Fruit fly (Drosophila melanogaster): ENCODE measurements around the gene ND-ACP.
A peak's percentile ranks its signal among the peaks of the same experiment; 100 is the strongest.

ND-ACP gene

dm6 chr3L:1300076-1300635 is 29.6 kb upstream of the ND-ACP start (continued):
- TF ChIP-seq sens-2 (GFP tag; IDR thresholded peaks at IDR 0.05) = no peak; the same call in none of the 2 replicates
- TF ChIP-seq CG13296 (GFP tag; optimal IDR thresholded peaks at IDR 0.05) = peak; percentile 30
- peak; percentile 80 for TF ChIP-seq CG17328 (GFP tag; IDR thresholded peaks at IDR 0.05)
- peak; percentile 76 for TF ChIP-seq CG12155 (GFP tag; optimal IDR thresholded peaks at IDR 0.05)
- TF ChIP-seq CG4707 (GFP tag; optimal IDR thresholded peaks at IDR 0.05) = peak; percentile 50
- no peak for TF ChIP-seq jing (GFP tag; optimal IDR thresholded peaks at IDR 0.05)
- TF ChIP-seq CG10959 (GFP tag; IDR thresholded peaks at IDR 0.05) = peak; percentile 82
- peak; percentile 84 for TF ChIP-seq ATbp (GFP tag; optimal IDR thresholded peaks at IDR 0.05)
- no peak for TF ChIP-seq CG9797 (GFP tag; optimal IDR thresholded peaks at IDR 0.05)
- no peak for TF ChIP-seq maf-S (GFP tag; optimal IDR thresholded peaks at IDR 0.05)
- TF ChIP-seq tap (tag; optimal IDR thresholded peaks at IDR 0.05) = peak; percentile 86
- no peak for TF ChIP-seq pb (GFP tag; optimal IDR thresholded peaks at IDR 0.05)
- peak; percentile 39; the same call in 1 of the 2 replicates for TF ChIP-seq Taf1 (GFP tag; IDR thresholded peaks at IDR 0.05)
- TF ChIP-seq CG12391 (tag; optimal IDR thresholded peaks at IDR 0.05) = peak; percentile 92
- no peak for TF ChIP-seq CG11085 (GFP tag; IDR thresholded peaks at IDR 0.05)
- TF ChIP-seq Blimp-1 (GFP tag; optimal IDR thresholded peaks at IDR 0.05) = peak; percentile 91
- peak; percentile 88 for TF ChIP-seq unpg (GFP tag; optimal IDR thresholded peaks at IDR 0.05)
- peak; percentile 61 for TF ChIP-seq cwo (GFP tag; optimal IDR thresholded peaks at IDR 0.05)
- peak; percentile 83 for TF ChIP-seq CG11695 (GFP tag; IDR thresholded peaks at IDR 0.05)
- peak; percentile 88 for TF ChIP-seq CG11504 (tag; optimal IDR thresholded peaks at IDR 0.05)
- peak; percentile 80 for TF ChIP-seq odd (GFP tag; optimal IDR thresholded peaks at IDR 0.05)
- TF ChIP-seq Jarid2 (GFP tag; optimal IDR thresholded peaks at IDR 0.05) = peak; percentile 53
- TF ChIP-seq Med (GFP tag) = peak; percentile 74
- TF ChIP-seq Optix (GFP tag; IDR thresholded peaks at IDR 0.05) = no peak; the same call in 2 of the 3 replicates
- peak; percentile 86 for TF ChIP-seq CG15696 (tag; optimal IDR thresholded peaks at IDR 0.05)
- peak; percentile 84 for TF ChIP-seq CG4328 (GFP tag; optimal IDR thresholded peaks at IDR 0.05)
- no peak for TF ChIP-seq mld (GFP tag; IDR thresholded peaks at IDR 0.05; ENCODE audit: partially characterized antibody)
- TF ChIP-seq CG2129 (GFP tag; IDR thresholded peaks at IDR 0.05; ENCODE audit: partially characterized antibody) = no peak
- no peak for TF ChIP-seq CG10565 (GFP tag; optimal IDR thresholded peaks at IDR 0.05)
- TF ChIP-seq CG9876 (GFP tag; optimal IDR thresholded peaks at IDR 0.05) = no peak
- peak; percentile 89 for TF ChIP-seq gsb-n (tag; optimal IDR thresholded peaks at IDR 0.05)
- peak; percentile 69 for TF ChIP-seq CG11696 (GFP tag; IDR thresholded peaks at IDR 0.05)
- peak; percentile 33; the same call in 1 of the 2 replicates for TF ChIP-seq CG7372 (GFP tag; IDR thresholded peaks at IDR 0.05)
- TF ChIP-seq CG3847 (GFP tag; IDR thresholded peaks at IDR 0.05) = peak; percentile 68
- TF ChIP-seq Sox100B (GFP tag; optimal IDR thresholded peaks at IDR 0.05) = no peak
- TF ChIP-seq pum (GFP tag; optimal IDR thresholded peaks at IDR 0.05) = peak; percentile 2
- TF ChIP-seq CG12769 (tag; optimal IDR thresholded peaks at IDR 0.05) = peak; percentile 66
- peak; percentile 89 for TF ChIP-seq CG7556 (GFP tag; optimal IDR thresholded peaks at IDR 0.05)
- TF ChIP-seq CG17829 (tag; optimal IDR thresholded peaks at IDR 0.05) = peak; percentile 94
- no peak for TF ChIP-seq btn (GFP tag; optimal IDR thresholded peaks at IDR 0.05)
- peak; percentile 61; the same call in 2 of the 3 replicates for TF ChIP-seq CG14050 (GFP tag; IDR thresholded peaks at IDR 0.05)
- peak; percentile 66 for TF ChIP-seq ind (GFP tag; optimal IDR thresholded peaks at IDR 0.05)
- TF ChIP-seq CG1792 (GFP tag; optimal IDR thresholded peaks at IDR 0.05) = no peak
- peak; percentile 90 for TF ChIP-seq dmrt11E (tag; optimal IDR thresholded peaks at IDR 0.05)
- TF ChIP-seq inv (GFP tag; IDR thresholded peaks at IDR 0.05; ENCODE audit: partially characterized antibody) = no peak
- peak; percentile 48 for TF ChIP-seq YL-1 (GFP tag; optimal IDR thresholded peaks at IDR 0.05)
- TF ChIP-seq chif (GFP tag; optimal IDR thresholded peaks at IDR 0.05) = peak; percentile 3 to 55
- peak; percentile 78 for TF ChIP-seq nerfin-1 (tag; optimal IDR thresholded peaks at IDR 0.05)
- TF ChIP-seq Adf1 (GFP tag; IDR thresholded peaks at IDR 0.05) = 0 out of 2 replicates have a peak, but pooled peaks have one; percentile 7
